Worm (Caenorhabditis elegans) whole organism, L4/young adult: ENCODE measurements around the gene mrpl-39.
A peak's percentile ranks its signal among the peaks of the same experiment; 100 is the strongest.

Experiments
- W03F9.2 ChIP-seq: fragments of 150-350 bp; optimal IDR thresholded peaks from 2 replicates; lab custom pipeline; 2014; ENCODE audit warnings: missing biosample characterization, missing genetic modification characterization
- dao-5 ChIP-seq: sonication (generic microtip); optimal IDR thresholded peaks from 2 replicates; lab custom pipeline; 2016; ENCODE audit warnings: missing genotype, missing genetic modification characterization, moderate library complexity, missing compliant biosample characterization
- him-1 ChIP-seq: sonication (generic microtip); optimal IDR thresholded peaks from 2 replicates; lab custom pipeline; 2016; ENCODE audit warnings: missing genotype, missing genetic modification reagents, missing genetic modification characterization, missing compliant biosample characterization

mrpl-39 gene

ce11 chrV:1821287-1821686, at the start of gene mrpl-39, which contains the start of gene gly-7:
Gene mrpl-39, plus strand, starts transcription at chrV:1821579.
Gene gly-7, minus strand, starts transcription at chrV:1821323.
- TF ChIP-seq W03F9.2 (peak; percentile 2), him-1 (tag; lab: Kevin White, UChicago) (no peak)

ce11 chrV:1771727-1772126, 49.7 kb upstream of the mrpl-39 start, which contains the start of gene dhs-13:
Gene dhs-13, minus strand, starts transcription at chrV:1771734.
- TF ChIP-seq him-1 (tag; lab: Kevin White, UChicago) (no peak), dao-5 (tag; lab: Kevin White, UChicago) (no peak), W03F9.2 (no peak)

- TF ChIP-seq him-1 (tag; lab: Kevin White, UChicago) = no peak
- no peak for TF ChIP-seq W03F9.2
- no peak for TF ChIP-seq dao-5 (tag; lab: Kevin White, UChicago)
Measured at ce11 chrV:1773120-1773519, 48.3 kb upstream of the mrpl-39 start.

ce11 chrV:1774874-1775589, 46.3 kb upstream of the mrpl-39 start, which contains the start of gene F36H9.7:
Gene F36H9.7, minus strand, starts transcription at chrV:1774924.
- no peak for TF ChIP-seq him-1 (tag; lab: Kevin White, UChicago)
- TF ChIP-seq W03F9.2 = no peak
- TF ChIP-seq dao-5 (tag; lab: Kevin White, UChicago) = no peak

- TF ChIP-seq dao-5 (tag; lab: Kevin White, UChicago) = no peak
- no peak for TF ChIP-seq W03F9.2
- TF ChIP-seq him-1 (tag; lab: Kevin White, UChicago) = no peak
Measured at ce11 chrV:1779136-1779535, 42.2 kb upstream of the mrpl-39 start, which contains the start of gene F36H9.4. Gene F36H9.4, minus strand, starts transcription at chrV:1779236.

ce11 chrV:1779994-1780393, 41.4 kb upstream of the mrpl-39 start:
- TF ChIP-seq him-1 (tag; lab: Kevin White, UChicago) (no peak), dao-5 (tag; lab: Kevin White, UChicago) (no peak), W03F9.2 (no peak)

ce11 chrV:1781922-1782321, 39.5 kb upstream of the mrpl-39 start, which contains the start of gene F36H9.5:
Gene F36H9.5, minus strand, starts transcription at chrV:1782022.
- TF ChIP-seq dao-5 (tag; lab: Kevin White, UChicago) = no peak
- TF ChIP-seq W03F9.2 = no peak
- no peak for TF ChIP-seq him-1 (tag; lab: Kevin White, UChicago)

ce11 chrV:1788157-1788556, 33.2 kb upstream of the mrpl-39 start, which contains the start of gene F36H9.2:
Gene F36H9.2, plus strand, starts transcription at chrV:1788457.
- TF ChIP-seq W03F9.2 (no peak), dao-5 (tag; lab: Kevin White, UChicago) (no peak), him-1 (tag; lab: Kevin White, UChicago) (no peak)

ce11 chrV:1789495-1789894, 31.9 kb upstream of the mrpl-39 start:
- no peak for TF ChIP-seq him-1 (tag; lab: Kevin White, UChicago)
- no peak for TF ChIP-seq dao-5 (tag; lab: Kevin White, UChicago)
- no peak for TF ChIP-seq W03F9.2

- TF ChIP-seq dao-5 (tag; lab: Kevin White, UChicago) = no peak
- TF ChIP-seq W03F9.2 = no peak
Measured at ce11 chrV:1794218-1794617, 27.2 kb upstream of the mrpl-39 start, which contains the start of gene F36H9.1. Gene F36H9.1, plus strand, starts transcription at chrV:1794518.

- TF ChIP-seq him-1 (tag; lab: Kevin White, UChicago) (no peak), dao-5 (tag; lab: Kevin White, UChicago) (no peak), W03F9.2 (no peak)
Measured at ce11 chrV:1797900-1798299, 23.5 kb upstream of the mrpl-39 start, which contains the start of gene F36H9.10. Gene F36H9.10, plus strand, starts transcription at chrV:1798200.

- TF ChIP-seq W03F9.2 = no peak
Measured at ce11 chrV:1803043-1803442, 18.3 kb upstream of the mrpl-39 start, which contains the start of gene srt-41. Gene srt-41, minus strand, starts transcription at chrV:1803143.

ce11 chrV:1804034-1804542, 17.3 kb upstream of the mrpl-39 start:
- TF ChIP-seq dao-5 (tag; lab: Kevin White, UChicago) (no peak), him-1 (tag; lab: Kevin White, UChicago) (no peak), W03F9.2 (peak; percentile 11)
